Worm (Caenorhabditis elegans) whole organism, L4/young adult: ENCODE data around the gene lpd-7.

ENCODE experiments used
- dao-5 ChIP-seq: sonication (generic microtip); optimal IDR thresholded peaks from 2 replicates; lab custom pipeline; 2016; ENCODE audit warnings: missing genotype, missing genetic modification characterization, moderate library complexity, missing compliant biosample characterization
- him-1 ChIP-seq: sonication (generic microtip); optimal IDR thresholded peaks from 2 replicates; lab custom pipeline; 2016; ENCODE audit warnings: missing genotype, missing genetic modification reagents, missing genetic modification characterization, missing compliant biosample characterization

- TF ChIP-seq him-1 (tag; lab: Kevin White, UChicago): peak; percentile 48
- no peak for TF ChIP-seq dao-5 (tag; lab: Kevin White, UChicago)
Measured at ce11 chrIII:7580586-7580985, 7.4 kb downstream of the lpd-7 start.
